Worm (Caenorhabditis elegans) whole organism, L1 larva: Measurements from ENCODE around the gene ZK1290.7.

Experiments
- ceh-8 ChIP-seq: fragments of 200-800 bp; sonication (Bioruptor generic); optimal IDR thresholded peaks from 2 replicates; lab custom pipeline; 2018; ENCODE audit warnings: mild to moderate bottlenecking, missing genetic modification characterization, moderate library complexity, missing compliant biosample characterization
- egl-27 ChIP-seq, 2 experiments: fragments of 150-350 bp in 1 of 2; sonication (generic microtip); optimal IDR thresholded peaks; 3 replicates each; lab custom pipeline; 2017 to 2018; ENCODE audit warnings: missing biosample characterization in 2 of 2, missing genetic modification characterization in 2 of 2, missing genetic modification reagents in 2 of 2
- lsy-2 ChIP-seq, 2 experiments: fragments of 150-350 bp; optimal IDR thresholded peaks; 2 replicates each; lab custom pipeline; 2014; ENCODE audit warnings: missing biosample characterization in 2 of 2, missing genetic modification characterization in 2 of 2
- nhr-20 ChIP-seq: sonication (generic microtip); optimal IDR thresholded peaks from 2 replicates; lab custom pipeline; 2016; ENCODE audit warnings: mild to moderate bottlenecking, missing genetic modification characterization, missing compliant biosample characterization
- nhr-237 ChIP-seq: fragments of 150-350 bp; optimal IDR thresholded peaks from 2 replicates; lab custom pipeline; 2014; ENCODE audit warnings: missing biosample characterization, missing genetic modification characterization
- snpc-4 ChIP-seq: fragments of 150-350 bp; optimal IDR thresholded peaks from 2 replicates; lab custom pipeline; 2014; ENCODE audit warnings: missing biosample characterization, missing genetic modification characterization

ce11 chrII:7489605-7490004, 35.8 kb downstream of the ZK1290.7 start, which contains the start of gene D1022.9:
- TF ChIP-seq snpc-4 (tag; lab: Kevin White, UChicago): no peak
- TF ChIP-seq egl-27 (tag; optimal IDR thresholded peaks at IDR 0.05; lab: Kevin White, UChicago): no peak
- no peak for TF ChIP-seq nhr-20
- TF ChIP-seq lsy-2 (tag; optimal IDR thresholded peaks at IDR 0.05; lab: Kevin White, UChicago): no peak
- no peak for TF ChIP-seq ceh-8
- no peak for TF ChIP-seq nhr-237
